Worm (Caenorhabditis elegans): ENCODE results near the gene lipl-8.
A peak's percentile ranks its signal among the peaks of the same experiment; 100 is the strongest.

lipl-8 gene

ce11 chrV:14726596-14726995 lies 21.9 kb downstream of the lipl-8 start, which contains the start of gene Y50E8A.1:
Gene Y50E8A.1 (plus strand): TSS chrV:14726896.
- TF ChIP-seq efl-1 (GFP tag; optimal IDR thresholded peaks at IDR 0.05) (no peak), ccch-3 (GFP tag; optimal IDR thresholded peaks at IDR 0.05) (no peak), ekl-4 (GFP tag; IDR thresholded peaks at IDR 0.05) (no peak)

DNA sequence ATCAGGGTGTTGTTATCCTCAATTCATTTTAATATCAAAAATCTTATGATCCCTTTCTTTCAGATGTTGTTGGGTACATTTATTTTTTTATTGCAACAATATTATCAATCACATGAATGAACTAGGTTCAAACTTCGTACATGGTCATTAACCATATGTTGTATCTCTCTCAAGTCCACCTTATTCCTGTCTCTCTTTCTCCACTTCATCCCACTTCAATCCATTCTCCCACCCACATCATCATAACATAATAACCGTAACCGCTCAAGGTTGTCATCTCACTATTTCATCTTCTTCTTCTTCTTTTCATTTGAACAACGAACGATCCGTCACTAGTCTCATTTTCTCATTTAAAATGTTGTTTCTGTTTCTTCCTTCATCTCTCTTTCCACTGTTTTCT lies 23.1 kb downstream of the lipl-8 start:
- no peak for TF ChIP-seq ceh-79 (tag; optimal IDR thresholded peaks at IDR 0.05)
- TF ChIP-seq egl-18 (GFP tag; IDR thresholded peaks at IDR 0.05) = no peak
- TF ChIP-seq Y95B8A.8 (GFP tag; IDR thresholded peaks at IDR 0.05) = no peak
- peak; percentile 76 for TF ChIP-seq somi-1 (GFP tag; optimal IDR thresholded peaks at IDR 0.05)

DNA sequence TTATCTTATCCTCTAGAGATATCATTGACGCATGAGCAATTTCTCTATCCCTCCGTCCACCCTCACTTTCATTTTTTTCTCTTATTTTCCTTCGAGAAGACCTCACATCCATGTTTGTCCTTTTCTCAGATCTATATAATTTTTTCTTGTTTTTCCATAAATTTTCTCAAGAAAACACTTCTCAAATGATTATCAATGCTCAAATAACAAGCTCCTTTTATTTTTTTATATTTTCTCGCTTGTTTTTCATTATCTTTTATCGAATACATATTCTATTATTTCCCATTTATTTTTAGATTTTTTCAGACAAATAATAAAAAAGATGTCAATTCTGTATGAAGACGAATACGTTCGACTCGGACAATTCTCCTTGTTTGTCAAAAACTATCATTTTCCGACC lies 25.5 kb downstream of the lipl-8 start, which contains the start of gene R08A2.7:
R08A2.7 (plus strand) TSS at position 301 of the 400 bp plus-strand sequence.
- TF ChIP-seq snpc-4 (GFP tag; optimal IDR thresholded peaks at IDR 0.05) (no peak), snpc-4 (tag; optimal IDR thresholded peaks at IDR 0.05) (no peak), C06A6.2 (GFP tag; conservative IDR thresholded peaks at IDR 0.05) (no peak), nhr-179 (tag; optimal IDR thresholded peaks at IDR 0.05) (no peak), F57A8.1 (GFP tag; optimal IDR thresholded peaks at IDR 0.05) (no peak), ceh-58 (GFP tag; IDR thresholded peaks at IDR 0.05) (no peak), pha-4 (tag; optimal IDR thresholded peaks at IDR 0.05) (no peak), unc-62 (GFP tag; optimal IDR thresholded peaks at IDR 0.05) (no peak), F55B11.4 (tag; optimal IDR thresholded peaks at IDR 0.05; ENCODE audit: borderline replicate concordance, insufficient read depth) (no peak), akir-1 (GFP tag; optimal IDR thresholded peaks at IDR 0.05) (no peak)

DNA sequence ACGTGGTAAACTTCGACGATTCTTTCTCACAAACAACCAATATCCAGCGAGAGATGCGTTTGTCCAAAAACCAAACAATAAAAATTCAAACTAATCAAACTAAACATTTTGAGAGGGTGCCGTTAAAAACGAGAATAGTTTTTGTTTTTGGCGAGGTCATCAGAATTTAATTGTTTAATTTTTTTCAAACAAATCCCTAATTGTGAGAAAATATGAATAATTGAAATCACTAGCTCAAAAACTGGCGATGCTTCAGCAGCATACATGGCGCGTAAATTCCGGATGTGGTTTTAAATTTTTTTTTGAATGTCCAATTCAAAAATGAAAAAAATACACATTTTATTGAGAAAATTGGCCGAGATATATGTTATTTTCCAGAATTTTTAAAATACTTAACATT lies 29.0 kb downstream of the lipl-8 start, which contains the start of gene R08A2.1:
R08A2.1 (minus strand) TSS at position 101 of the 400 bp plus-strand sequence.
- TF ChIP-seq nhr-80 (tag; optimal IDR thresholded peaks at IDR 0.05) (no peak), cebp-2 (GFP tag; IDR thresholded peaks at IDR 0.05) (no peak), hsf-1 (GFP tag; IDR thresholded peaks at IDR 0.05) (no peak), efl-1 (GFP tag; optimal IDR thresholded peaks at IDR 0.05) (no peak), ceh-100 (GFP tag; IDR thresholded peaks at IDR 0.05) (no peak), nfya-1 (tag; optimal IDR thresholded peaks at IDR 0.05; ENCODE audit: borderline replicate concordance, insufficient read depth) (no peak), sdz-38 (tag; optimal IDR thresholded peaks at IDR 0.05) (no peak), nfya-2 (GFP tag; IDR thresholded peaks at IDR 0.05) (no peak), dox-1 (GFP tag; IDR thresholded peaks at IDR 0.05) (no peak), lin-40 (tag; optimal IDR thresholded peaks at IDR 0.05) (no peak), fkh-3 (tag; optimal IDR thresholded peaks at IDR 0.05) (no peak)

DNA sequence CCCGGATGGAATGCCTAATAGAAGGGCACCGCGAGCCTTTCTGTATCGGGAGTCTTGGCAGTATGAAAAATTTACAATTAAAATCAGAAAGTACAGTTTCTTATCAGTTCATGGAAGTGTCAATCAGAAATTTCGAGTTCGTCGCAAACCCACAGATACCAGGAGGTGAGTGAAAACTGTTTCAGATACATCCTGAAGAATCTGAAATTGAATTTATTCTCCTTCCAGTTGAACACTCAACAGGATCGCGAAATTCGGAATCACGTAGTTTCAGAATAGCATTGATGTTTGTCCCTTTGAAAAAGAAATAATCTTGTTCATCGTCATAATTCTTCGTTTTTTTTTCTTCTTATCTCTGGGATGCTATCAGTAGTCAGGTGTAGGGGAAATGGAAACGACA lies 32.4 kb downstream of the lipl-8 start, which contains the start of gene fbxa-147:
fbxa-147 (plus strand) TSS at position 386 of the 400 bp plus-strand sequence.
- TF ChIP-seq lag-1 (GFP tag; IDR thresholded peaks at IDR 0.05) (no peak), nhr-80 (tag; optimal IDR thresholded peaks at IDR 0.05) (peak; percentile 63)

- TF ChIP-seq F49E8.2 (tag; optimal IDR thresholded peaks at IDR 0.05; ENCODE audit: insufficient read depth) (no peak), nfya-2 (GFP tag; IDR thresholded peaks at IDR 0.05) (no peak), dox-1 (GFP tag; IDR thresholded peaks at IDR 0.05) (no peak), ceh-27 (GFP tag; optimal IDR thresholded peaks at IDR 0.05) (no peak), pha-4 (tag; optimal IDR thresholded peaks at IDR 0.05) (no peak)
Observed at ce11 chrV:14715608-14716007, 32.9 kb downstream of the lipl-8 start, which contains the start of gene R08A2.2. Gene R08A2.2 (minus strand): TSS chrV:14715708.
